Fruit fly (Drosophila melanogaster) whole organism, embryonic: ENCODE data around the gene CG46311.

Experiments
- B-H2 ChIP-seq: fragments of 200-800 bp; sonication (Bioruptor generic); optimal IDR thresholded peaks from 2 replicates; lab custom pipeline; 2018; ENCODE audit warnings: missing biosample characterization, mild to moderate bottlenecking, missing genetic modification characterization
- Bdp1 ChIP-seq: fragments of 200-800 bp; sonication (Bioruptor generic); optimal IDR thresholded peaks from 3 replicates; lab custom pipeline; 2016; ENCODE audit warnings: missing biosample characterization, missing genetic modification characterization
- CG12236 ChIP-seq: fragments of 200-800 bp; sonication (Bioruptor generic); optimal IDR thresholded peaks from 2 replicates; lab custom pipeline; 2016; ENCODE audit warnings: missing biosample characterization, missing genetic modification characterization
- CG12299 ChIP-seq: fragments of 200-800 bp; sonication (Bioruptor generic); optimal IDR thresholded peaks from 2 replicates; lab custom pipeline; 2018; ENCODE audit warnings: missing biosample characterization, mild to moderate bottlenecking, missing genetic modification characterization
- CG1233 ChIP-seq: fragments of 200-800 bp; sonication (Bioruptor generic); optimal IDR thresholded peaks from 4 replicates; lab custom pipeline; 2018; ENCODE audit warnings: missing biosample characterization, mild to moderate bottlenecking, missing genetic modification characterization
- CG12659 ChIP-seq: fragments of 200-800 bp; sonication (Bioruptor generic); optimal IDR thresholded peaks from 3 replicates; lab custom pipeline; 2017; ENCODE audit warnings: mild to moderate bottlenecking, missing biosample characterization, missing genetic modification reagents, missing genetic modification characterization
- CG13775 ChIP-seq: fragments of 200-800 bp; sonication (Bioruptor generic); optimal IDR thresholded peaks from 3 replicates; lab custom pipeline; 2017; ENCODE audit warnings: missing biosample characterization, mild to moderate bottlenecking, missing genetic modification characterization
- CG15696 ChIP-seq: fragments of 200-800 bp; sonication (Bioruptor generic); optimal IDR thresholded peaks from 2 replicates; lab custom pipeline; 2019; ENCODE audit warnings: missing biosample characterization, mild to moderate bottlenecking, missing genetic modification characterization, moderate library complexity
- CG2712 ChIP-seq: fragments of 200-800 bp; optimal IDR thresholded peaks from 3 replicates; lab custom pipeline; 2019; ENCODE audit warnings: missing biosample characterization, mild to moderate bottlenecking, missing genetic modification characterization, moderate library complexity
- CG31441 ChIP-seq: fragments of 200-800 bp; sonication (Bioruptor generic); IDR thresholded peaks from 2 replicates; pipeline ENCODE4 v1.3.6; 2022; ENCODE audit warnings: missing biosample characterization, missing genetic modification characterization
- CG32767 ChIP-seq: fragments of 200-800 bp; sonication (Bioruptor generic); IDR thresholded peaks from 2 replicates; pipeline ENCODE4 v1.3.6; 2022; ENCODE audit warnings: missing biosample characterization, missing genetic modification characterization
- CG42726 ChIP-seq: fragments of 200-800 bp; sonication (Bioruptor generic); IDR thresholded peaks from 2 replicates; pipeline ENCODE4 v1.3.6; 2022; ENCODE audit warnings: missing biosample characterization, missing genetic modification characterization; ENCODE audit not compliant: partially characterized antibody
- CG6175 ChIP-seq: fragments of 200-800 bp; sonication (Bioruptor generic); IDR thresholded peaks from 3 replicates; pipeline ENCODE4 v1.3.6; 2022; ENCODE audit warnings: missing biosample characterization, missing genetic modification characterization
- CG7786 ChIP-seq: fragments of 200-800 bp; sonication (Bioruptor generic); optimal IDR thresholded peaks from 2 replicates; lab custom pipeline; 2016; ENCODE audit warnings: missing biosample characterization, missing genetic modification characterization
- CG7928 ChIP-seq: fragments of 200-800 bp; sonication (Bioruptor generic); optimal IDR thresholded peaks from 2 replicates; lab custom pipeline; 2017; ENCODE audit warnings: missing biosample characterization, mild to moderate bottlenecking, missing genetic modification characterization
- CG8765 ChIP-seq: fragments of 200-800 bp; sonication (Bioruptor generic); IDR thresholded peaks from 2 replicates; pipeline ENCODE4 v1.3.6; 2022; ENCODE audit warnings: missing biosample characterization, missing genetic modification characterization
- D19B ChIP-seq: fragments of 200-800 bp; sonication (Bioruptor generic); optimal IDR thresholded peaks from 2 replicates; lab custom pipeline; 2017; ENCODE audit warnings: missing biosample characterization, mild to moderate bottlenecking, missing genetic modification characterization
- Doc3 ChIP-seq: fragments of 200-800 bp; sonication (Bioruptor generic); IDR thresholded peaks from 3 replicates; pipeline ENCODE4 v1.3.6; 2022; ENCODE audit warnings: missing biosample characterization, missing genetic modification characterization; ENCODE audit not compliant: partially characterized antibody
- Gug ChIP-seq: fragments of 200-800 bp; sonication (Bioruptor generic); IDR thresholded peaks from 4 replicates; pipeline ENCODE4 v1.3.6; 2022; ENCODE audit warnings: missing biosample characterization, missing genetic modification characterization
- HLH3B ChIP-seq: fragments of 200-800 bp; sonication (Bioruptor generic); IDR thresholded peaks from 2 replicates; pipeline ENCODE4 v1.3.6; 2022; ENCODE audit warnings: missing biosample characterization, missing genetic modification characterization
- HLHmδ ChIP-seq: fragments of 200-800 bp; sonication (Bioruptor generic); optimal IDR thresholded peaks from 2 replicates; lab custom pipeline; 2018; ENCODE audit warnings: missing biosample characterization, mild to moderate bottlenecking, missing genetic modification characterization, moderate library complexity
- Kr ChIP-seq: fragments of 200-800 bp; sonication (Bioruptor generic); optimal IDR thresholded peaks from 2 replicates; lab custom pipeline; 2017; ENCODE audit warnings: missing biosample characterization, mild to moderate bottlenecking, missing genetic modification characterization
- MTF-1 ChIP-seq: fragments of 200-800 bp; sonication (Bioruptor generic); optimal IDR thresholded peaks from 2 replicates; lab custom pipeline; 2018; ENCODE audit warnings: missing biosample characterization, mild to moderate bottlenecking, missing genetic modification characterization, borderline replicate concordance
- Pdp1 ChIP-seq, 2 experiments: fragments of 200-800 bp; sonication (Bioruptor generic); optimal IDR thresholded peaks; 3 replicates each; lab custom pipeline; 2016; ENCODE audit warnings: missing biosample characterization in 2 of 2, missing genetic modification characterization in 2 of 2, mild to moderate bottlenecking in 1 of 2, moderate library complexity in 1 of 2
- Usf ChIP-seq: fragments of 200-800 bp; sonication (Bioruptor generic); optimal IDR thresholded peaks from 2 replicates; lab custom pipeline; 2017; ENCODE audit warnings: missing genotype, missing biosample characterization, missing genetic modification characterization
- ac ChIP-seq: fragments of 200-800 bp; sonication (Bioruptor generic); optimal IDR thresholded peaks from 3 replicates; lab custom pipeline; 2017; ENCODE audit warnings: missing biosample characterization, mild to moderate bottlenecking, missing genetic modification characterization
- cas ChIP-seq: fragments of 200-800 bp; sonication (Bioruptor generic); IDR thresholded peaks from 2 replicates; pipeline ENCODE4 v1.3.6; 2022; ENCODE audit warnings: missing biosample characterization, missing genetic modification characterization
- corto ChIP-seq: fragments of 200-800 bp; sonication (Bioruptor generic); optimal IDR thresholded peaks from 2 replicates; lab custom pipeline; 2016; ENCODE audit warnings: missing biosample characterization, mild to moderate bottlenecking, missing genetic modification characterization, moderate library complexity
- da ChIP-seq: fragments of 200-800 bp; sonication (Bioruptor generic); optimal IDR thresholded peaks from 2 replicates; lab custom pipeline; 2016; ENCODE audit warnings: missing biosample characterization, missing genetic modification characterization
- dan ChIP-seq: fragments of 200-800 bp; sonication (Bioruptor generic); IDR thresholded peaks from 2 replicates; pipeline ENCODE4 v1.3.6; 2022; ENCODE audit warnings: missing biosample characterization, missing genetic modification characterization
- disco-r ChIP-seq: fragments of 200-800 bp; sonication (Bioruptor generic); optimal IDR thresholded peaks from 2 replicates; lab custom pipeline; 2016; ENCODE audit warnings: missing biosample characterization, missing genetic modification characterization
- dm ChIP-seq: fragments of 200-800 bp; sonication (Bioruptor generic); optimal IDR thresholded peaks from 3 replicates; lab custom pipeline; 2016; ENCODE audit warnings: missing biosample characterization, missing genetic modification characterization
- dmrt99B ChIP-seq: fragments of 200-800 bp; sonication (Bioruptor generic); optimal IDR thresholded peaks from 2 replicates; lab custom pipeline; 2018; ENCODE audit warnings: missing biosample characterization, mild to moderate bottlenecking, missing genetic modification characterization, moderate library complexity
- gce ChIP-seq: fragments of 200-800 bp; sonication (Bioruptor generic); IDR thresholded peaks from 3 replicates; pipeline ENCODE4 v1.3.6; 2022; ENCODE audit warnings: missing biosample characterization, missing genetic modification characterization
- gcm ChIP-seq: fragments of 200-800 bp; sonication (Bioruptor generic); optimal IDR thresholded peaks from 2 replicates; lab custom pipeline; 2019; ENCODE audit warnings: missing biosample characterization, mild to moderate bottlenecking, missing genetic modification characterization, moderate library complexity
- gem ChIP-seq: fragments of 200-800 bp; sonication (Bioruptor generic); optimal IDR thresholded peaks from 2 replicates; lab custom pipeline; 2019; ENCODE audit warnings: missing biosample characterization, mild to moderate bottlenecking, missing genetic modification characterization, moderate library complexity
- hbn ChIP-seq: fragments of 200-800 bp; sonication (Bioruptor generic); IDR thresholded peaks from 2 replicates; pipeline ENCODE4 v1.3.6; 2022; ENCODE audit warnings: missing biosample characterization, missing genetic modification characterization; ENCODE audit not compliant: partially characterized antibody
- jumu ChIP-seq: fragments of 200-800 bp; sonication (Bioruptor generic); optimal IDR thresholded peaks from 3 replicates; lab custom pipeline; 2016; ENCODE audit warnings: missing biosample characterization, missing genetic modification characterization
- kah ChIP-seq: fragments of 200-800 bp; sonication (Bioruptor generic); optimal IDR thresholded peaks from 2 replicates; lab custom pipeline; 2018; ENCODE audit warnings: missing biosample characterization, mild to moderate bottlenecking, missing genetic modification characterization
- lbe ChIP-seq: fragments of 200-800 bp; sonication (Bioruptor generic); optimal IDR thresholded peaks from 2 replicates; lab custom pipeline; 2016; ENCODE audit warnings: missing biosample characterization, mild to moderate bottlenecking, missing genetic modification characterization
- mirr ChIP-seq: fragments of 200-800 bp; sonication (Bioruptor generic); optimal IDR thresholded peaks from 3 replicates; lab custom pipeline; 2018; ENCODE audit warnings: missing biosample characterization, mild to moderate bottlenecking, missing genetic modification characterization
- seq ChIP-seq: fragments of 200-800 bp; sonication (Bioruptor generic); IDR thresholded peaks from 2 replicates; pipeline ENCODE4 v1.3.6; 2022; ENCODE audit warnings: missing biosample characterization, missing genetic modification characterization
- shn ChIP-seq: fragments of 200-800 bp; sonication (Bioruptor generic); optimal IDR thresholded peaks from 3 replicates; lab custom pipeline; 2016; ENCODE audit warnings: missing biosample characterization, missing genetic modification characterization
- sima ChIP-seq: fragments of 200-800 bp; sonication (Bioruptor generic); optimal IDR thresholded peaks from 2 replicates; lab custom pipeline; 2016; ENCODE audit warnings: missing biosample characterization, missing genetic modification characterization
- sna ChIP-seq: fragments of 200-800 bp; sonication (Bioruptor generic); IDR thresholded peaks from 2 replicates; pipeline ENCODE4 v1.3.6; 2022; ENCODE audit warnings: missing biosample characterization, missing genetic modification characterization; ENCODE audit not compliant: partially characterized antibody
- stc ChIP-seq: fragments of 200-800 bp; sonication (Bioruptor generic); IDR thresholded peaks from 2 replicates; pipeline ENCODE4 v1.3.6; 2022; ENCODE audit warnings: missing biosample characterization, missing genetic modification characterization
- tll ChIP-seq, 2 experiments: fragments of 200-800 bp in 1 of 2; fragments of >200 bp in 1 of 2; sonication (Bioruptor generic) in 1 of 2; optimal IDR thresholded peaks; 2 replicates each; lab custom pipeline; 2017 to 2019; ENCODE audit warnings: missing biosample characterization in 2 of 2, missing genetic modification characterization in 2 of 2, mild to moderate bottlenecking in 1 of 2, moderate library complexity in 1 of 2
- ttk ChIP-seq: fragments of 200-800 bp; sonication (Bioruptor generic); IDR thresholded peaks from 2 replicates; pipeline ENCODE4 v2.1.2; 2022; ENCODE audit warnings: missing biosample characterization, missing genetic modification characterization
- zfh1 ChIP-seq: fragments of 200-800 bp; sonication (Bioruptor generic); IDR thresholded peaks from 3 replicates; pipeline ENCODE4 v1.3.6; 2022; ENCODE audit warnings: missing biosample characterization, missing genetic modification characterization

Gene CG46311

dm6 chrX:13634254-13634999 is 70.8 kb downstream of the CG46311 start (continued):
- TF ChIP-seq disco-r (GFP tag; lab: Kevin White, UChicago) (no peak), CG32767 (GFP tag; lab: Robert Waterston, UW) (no peak), CG12659 (GFP tag; lab: Kevin White, UChicago) (peak; percentile 57), gcm (GFP tag; lab: Kevin White, UChicago) (peak; percentile 4), Kr (GFP tag; lab: Kevin White, UChicago) (no peak), Usf (peak; percentile 30), CG12236 (GFP tag; lab: Kevin White, UChicago) (no peak), CG8765 (GFP tag; lab: Robert Waterston, UW) (no peak), dan (GFP tag; lab: Robert Waterston, UW) (no peak), B-H2 (GFP tag; lab: Kevin White, UChicago) (peak; percentile 38), D19B (GFP tag; lab: Kevin White, UChicago) (peak; percentile 73), CG7928 (GFP tag; lab: Kevin White, UChicago) (no peak), CG1233 (GFP tag; lab: Kevin White, UChicago) (peak; percentile 32), lbe (peak; percentile 7), CG6175 (GFP tag; lab: Robert Waterston, UW) (no peak), CG12299 (tag; lab: Kevin White, UChicago) (peak; percentile 53), HLHmδ (GFP tag; lab: Kevin White, UChicago) (no peak), dmrt99B (tag; lab: Kevin White, UChicago) (peak; percentile 33), CG42726 (GFP tag; lab: Robert Waterston, UW) (no peak), shn (GFP tag; lab: Kevin White, UChicago) (no peak), HLH3B (GFP tag; lab: Robert Waterston, UW) (peak; percentile 27; the same call in 1 of the 2 replicates), CG7786 (GFP tag; lab: Kevin White, UChicago) (peak; percentile 52), zfh1 (GFP tag; lab: Robert Waterston, UW) (0 out of 3 replicates have a peak, but pooled peaks have one; percentile 24), CG13775 (GFP tag; lab: Kevin White, UChicago) (peak; percentile 1), tll (GFP tag; optimal IDR thresholded peaks at IDR 0.05; lab: Kevin White, UChicago) (peak in 1 of 2 experiments; percentile 38), ttk (no peak), Gug (GFP tag; lab: Robert Waterston, UW) (peak; percentile 31; the same call in 2 of the 4 replicates), cas (GFP tag; lab: Robert Waterston, UW) (no peak), ac (peak; percentile 18), gem (peak; percentile 33), stc (GFP tag; lab: Robert Waterston, UW) (no peak), Bdp1 (GFP tag; lab: Kevin White, UChicago) (no peak), seq (GFP tag; lab: Robert Waterston, UW) (no peak; the same call in 1 of the 2 replicates), CG15696 (peak; percentile 46), corto (GFP tag; lab: Kevin White, UChicago) (no peak), Doc3 (no peak), da (GFP tag; lab: Kevin White, UChicago) (peak; percentile 35), CG31441 (GFP tag; lab: Robert Waterston, UW) (peak; percentile 40; the same call in 1 of the 2 replicates), CG2712 (peak; percentile 3), sima (GFP tag; lab: Kevin White, UChicago) (no peak), kah (no peak), gce (GFP tag; lab: Robert Waterston, UW) (0 out of 3 replicates have a peak, but pooled peaks have one; percentile 27), jumu (no peak), sna (no peak), dm (GFP tag; lab: Kevin White, UChicago) (peak; percentile 4), Pdp1 (GFP tag; optimal IDR thresholded peaks at IDR 0.05; lab: Kevin White, UChicago) (peak; percentile 43 to 55), mirr (GFP tag; lab: Kevin White, UChicago) (peak; percentile 90), hbn (GFP tag; lab: Robert Waterston, UW) (no peak), MTF-1 (GFP tag; lab: Kevin White, UChicago) (peak; percentile 78)
